Worm (Caenorhabditis elegans) whole organism, L4 larva: Measurements from ENCODE around the gene F08H9.3.
A peak's percentile ranks its signal among the peaks of the same experiment; 100 is the strongest.

Source experiments
- F26F4.8 ChIP-seq: fragments of 200-800 bp; sonication (Bioruptor generic); conservative IDR thresholded peaks from 2 replicates; pipeline ENCODE4 v1.3.6; 2022; ENCODE audit warnings: missing genetic modification characterization, missing compliant biosample characterization
- F37D6.2 ChIP-seq: sonication (generic microtip); optimal IDR thresholded peaks from 2 replicates; lab custom pipeline; 2016; ENCODE audit warnings: mild to moderate bottlenecking, missing genetic modification characterization, missing compliant biosample characterization
- T26A8.4 ChIP-seq: fragments of 200-800 bp; sonication (Bioruptor generic); IDR thresholded peaks from 2 replicates; pipeline ENCODE4 v1.3.6; 2022; ENCODE audit warnings: missing genetic modification characterization, missing compliant biosample characterization
- ZK337.2 ChIP-seq: fragments of 200-800 bp; sonication (Bioruptor generic); IDR thresholded peaks from 2 replicates; pipeline ENCODE4 v1.3.6; 2022; ENCODE audit warnings: missing genetic modification reagents, missing genetic modification characterization, missing compliant biosample characterization
- aha-1 ChIP-seq: fragments of 150-350 bp; peaks from one replicate; lab custom pipeline; 2014; ENCODE audit warnings: missing biosample characterization, missing genetic modification characterization
- ceh-28 ChIP-seq: fragments of 150-350 bp; optimal IDR thresholded peaks from 2 replicates; lab custom pipeline; 2014; ENCODE audit warnings: missing biosample characterization, missing genetic modification reagents, missing genetic modification characterization
- ceh-44 ChIP-seq: fragments of 200-800 bp; sonication (Bioruptor generic); IDR thresholded peaks from 2 replicates; pipeline ENCODE4 v1.3.6; 2022; ENCODE audit warnings: missing genetic modification reagents, missing genetic modification characterization, missing compliant biosample characterization
- ceh-62 ChIP-seq: sonication (generic microtip); optimal IDR thresholded peaks from 2 replicates; lab custom pipeline; 2017; ENCODE audit warnings: missing biosample characterization, missing genetic modification characterization
- cey-2 ChIP-seq: sonication (generic microtip); optimal IDR thresholded peaks from 3 replicates; lab custom pipeline; 2017; ENCODE audit warnings: missing genetic modification characterization, mild to moderate bottlenecking, missing compliant biosample characterization, antibody characterized with exemption, borderline replicate concordance; ENCODE audit not compliant: insufficient read depth
- dmd-6 ChIP-seq: fragments of 200-800 bp; sonication (Bioruptor generic); IDR thresholded peaks from 2 replicates; pipeline ENCODE4 v1.3.6; 2022; ENCODE audit warnings: missing genetic modification reagents, missing genetic modification characterization, missing compliant biosample characterization
- dmd-9 ChIP-seq: fragments of 200-800 bp; sonication (Bioruptor generic); IDR thresholded peaks from 2 replicates; pipeline ENCODE4 v1.3.6; 2022; ENCODE audit warnings: missing genetic modification reagents, missing genetic modification characterization, missing compliant biosample characterization
- dpl-1 ChIP-seq: fragments of 150-350 bp; optimal IDR thresholded peaks from 2 replicates; lab custom pipeline; 2014; ENCODE audit warnings: missing biosample characterization, missing genetic modification reagents, missing genetic modification characterization
- duxl-1 ChIP-seq: sonication (generic microtip); optimal IDR thresholded peaks from 2 replicates; lab custom pipeline; 2016; ENCODE audit warnings: mild to moderate bottlenecking, missing genetic modification characterization, moderate library complexity, missing compliant biosample characterization; ENCODE audit not compliant: poor library complexity
- hmg-1.1 ChIP-seq: fragments of 200-800 bp; sonication (Bioruptor generic); IDR thresholded peaks from 2 replicates; pipeline ENCODE4 v1.3.6; 2022; ENCODE audit warnings: missing genetic modification reagents, missing genetic modification characterization, missing compliant biosample characterization
- jun-1 ChIP-seq: fragments of 150-350 bp; optimal IDR thresholded peaks from 2 replicates; lab custom pipeline; 2014; ENCODE audit warnings: missing biosample characterization, missing genetic modification reagents, missing genetic modification characterization
- lin-38 ChIP-seq: fragments of 200-800 bp; sonication (Bioruptor generic); IDR thresholded peaks from 2 replicates; pipeline ENCODE4 v1.3.6; 2022; ENCODE audit warnings: missing genetic modification reagents, missing genetic modification characterization, missing compliant biosample characterization
- lir-3 ChIP-seq: sonication (generic microtip); optimal IDR thresholded peaks from 2 replicates; lab custom pipeline; 2016; ENCODE audit warnings: mild to moderate bottlenecking, missing genetic modification characterization, missing compliant biosample characterization
- mdt-29 ChIP-seq: fragments of 200-800 bp; sonication (Bioruptor generic); IDR thresholded peaks from 2 replicates; pipeline ENCODE4 v1.3.6; 2022; ENCODE audit warnings: missing genetic modification reagents, missing genetic modification characterization, missing compliant biosample characterization
- mep-1 ChIP-seq: fragments of 150-350 bp; sonication (generic microtip); optimal IDR thresholded peaks from 3 replicates; lab custom pipeline; 2014; ENCODE audit warnings: missing biosample characterization, missing genetic modification characterization
- mes-2 ChIP-seq: sonication (generic microtip); optimal IDR thresholded peaks from 2 replicates; lab custom pipeline; 2016; ENCODE audit warnings: missing genotype, mild to moderate bottlenecking, missing genetic modification characterization, missing compliant biosample characterization; ENCODE audit not compliant: poor library complexity, severe bottlenecking
- nhr-10 ChIP-seq: fragments of 150-350 bp; optimal IDR thresholded peaks from 2 replicates; lab custom pipeline; 2014; ENCODE audit warnings: missing biosample characterization, missing genetic modification characterization
- nhr-102 ChIP-seq: sonication (generic microtip); optimal IDR thresholded peaks from 2 replicates; lab custom pipeline; 2016; ENCODE audit warnings: mild to moderate bottlenecking, missing genetic modification characterization, moderate library complexity, missing compliant biosample characterization
- nhr-25 ChIP-seq: sonication (generic microtip); optimal IDR thresholded peaks from 2 replicates; lab custom pipeline; 2017; ENCODE audit warnings: missing genetic modification characterization, mild to moderate bottlenecking, missing compliant biosample characterization, antibody characterized with exemption, moderate library complexity, borderline replicate concordance; ENCODE audit not compliant: insufficient read depth
- nhr-28 ChIP-seq: fragments of 150-350 bp; optimal IDR thresholded peaks from 2 replicates; lab custom pipeline; 2014; ENCODE audit warnings: missing biosample characterization, missing genetic modification characterization
- nhr-48 ChIP-seq: sonication (generic microtip); optimal IDR thresholded peaks from 2 replicates; lab custom pipeline; 2016; ENCODE audit warnings: mild to moderate bottlenecking, missing genetic modification characterization, missing compliant biosample characterization
- nhr-6 ChIP-seq: fragments of 150-350 bp; optimal IDR thresholded peaks from 2 replicates; lab custom pipeline; 2014; ENCODE audit warnings: missing biosample characterization, missing genetic modification characterization
- pha-4 ChIP-seq, 2 experiments: fragments of 150-350 bp in 1 of 2; fragments of 200-800 bp in 1 of 2; sonication (Bioruptor generic) in 1 of 2; IDR thresholded peaks in 1 of 2; optimal IDR thresholded peaks in 1 of 2; 2 replicates each; pipeline versions ENCODE4 v1.3.6 to Lab custom; 2014 to 2022; ENCODE audit warnings: missing genetic modification characterization in 2 of 2, missing genetic modification reagents in 2 of 2, missing biosample characterization in 1 of 2, missing compliant biosample characterization in 1 of 2
- pqm-1 ChIP-seq: sonication (generic microtip); optimal IDR thresholded peaks from 2 replicates; lab custom pipeline; 2017; ENCODE audit warnings: missing biosample characterization, missing genetic modification characterization
- set-16 ChIP-seq: fragments of 200-800 bp; sonication (Bioruptor generic); IDR thresholded peaks from 2 replicates; pipeline ENCODE4 v1.3.6; 2022; ENCODE audit warnings: missing genetic modification reagents, missing genetic modification characterization, missing compliant biosample characterization
- skn-1 ChIP-seq: fragments of 150-350 bp; optimal IDR thresholded peaks from 2 replicates; lab custom pipeline; 2014; ENCODE audit warnings: missing biosample characterization, missing genetic modification characterization
- spr-3 ChIP-seq: fragments of 200-800 bp; sonication (Bioruptor generic); optimal IDR thresholded peaks from 2 replicates; lab custom pipeline; 2018; ENCODE audit warnings: mild to moderate bottlenecking, missing genetic modification characterization, missing compliant biosample characterization
- unc-62 ChIP-seq, 3 experiments: fragments of 150-350 bp in 1 of 3; sonication (generic microtip); optimal IDR thresholded peaks in 2 of 3; peaks in 1 of 3; 1 replicate in 1 of 3; 2 replicates in 2 of 3; lab custom pipeline; 2014 to 2017; ENCODE audit warnings: missing biosample characterization in 3 of 3, missing genetic modification characterization in 3 of 3, missing genetic modification reagents in 3 of 3, missing genotype in 1 of 3
- vab-7 ChIP-seq: fragments of 200-800 bp; sonication (Bioruptor generic); IDR thresholded peaks from 2 replicates; pipeline ENCODE4 v1.3.6; 2022; ENCODE audit warnings: missing genetic modification reagents, missing genetic modification characterization, missing compliant biosample characterization
- zfp-2 ChIP-seq: sonication (generic microtip); optimal IDR thresholded peaks from 2 replicates; lab custom pipeline; 2016; ENCODE audit warnings: mild to moderate bottlenecking, missing genetic modification characterization, missing compliant biosample characterization
- ztf-11 ChIP-seq: fragments of 150-350 bp; optimal IDR thresholded peaks from 2 replicates; lab custom pipeline; 2014; ENCODE audit warnings: missing biosample characterization, missing genetic modification characterization
- ztf-7 ChIP-seq: fragments of 150-350 bp; optimal IDR thresholded peaks from 2 replicates; lab custom pipeline; 2014; ENCODE audit warnings: missing biosample characterization, missing genetic modification characterization

Gene F08H9.3

DNA sequence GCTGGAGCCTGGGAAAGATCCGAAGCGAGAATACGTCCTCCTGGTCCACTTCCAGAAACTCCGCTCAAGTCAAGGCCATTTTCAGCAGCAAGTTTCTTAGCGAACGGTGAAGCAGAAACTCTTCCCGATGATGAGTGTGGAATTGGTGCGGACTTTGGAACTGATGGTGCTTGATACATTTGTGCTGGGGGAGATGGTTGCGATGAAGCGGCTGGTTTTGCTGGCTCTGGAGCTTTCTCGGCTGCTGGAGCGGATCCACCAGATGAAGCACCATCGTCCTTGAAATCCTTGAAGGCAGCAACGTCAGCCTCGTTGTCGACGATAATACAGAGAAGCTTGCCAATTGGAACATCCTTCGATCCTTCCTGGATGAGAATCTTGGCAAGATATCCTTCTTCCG is 16.7 kb downstream of the F08H9.3 start:
- TF ChIP-seq set-16: peak; percentile 51
- no peak for TF ChIP-seq ceh-44 (GFP tag; lab: Robert Waterston, UW)
- no peak for TF ChIP-seq F37D6.2

DNA sequence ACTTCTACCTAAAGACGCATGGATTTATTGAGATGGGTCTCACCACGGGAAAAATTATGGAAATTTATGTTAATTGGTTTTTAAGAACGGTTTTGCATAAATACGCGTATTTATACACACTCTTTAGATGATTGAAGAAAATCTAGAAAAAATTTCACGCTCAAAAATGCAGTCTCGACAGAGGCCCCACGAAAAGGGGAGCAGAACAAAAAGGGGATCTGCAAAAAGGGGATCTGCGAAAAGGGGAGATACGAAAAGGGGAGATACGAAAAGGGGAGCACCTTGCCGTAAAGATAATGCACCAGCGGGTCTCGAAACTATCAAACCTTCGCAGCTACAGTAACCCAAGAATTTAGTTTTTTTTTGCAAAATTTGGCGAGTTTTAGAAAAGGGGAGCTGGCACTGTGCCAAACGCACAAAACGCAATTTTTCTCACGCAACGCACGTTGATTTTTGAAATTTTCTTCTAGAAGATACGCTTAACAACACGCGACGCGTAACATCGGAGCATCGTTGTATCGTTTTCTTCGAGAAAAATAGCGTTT is 19.6 kb downstream of the F08H9.3 start:
- peak; percentile 53 for TF ChIP-seq mes-2 (tag; lab: Kevin White, UChicago)

DNA sequence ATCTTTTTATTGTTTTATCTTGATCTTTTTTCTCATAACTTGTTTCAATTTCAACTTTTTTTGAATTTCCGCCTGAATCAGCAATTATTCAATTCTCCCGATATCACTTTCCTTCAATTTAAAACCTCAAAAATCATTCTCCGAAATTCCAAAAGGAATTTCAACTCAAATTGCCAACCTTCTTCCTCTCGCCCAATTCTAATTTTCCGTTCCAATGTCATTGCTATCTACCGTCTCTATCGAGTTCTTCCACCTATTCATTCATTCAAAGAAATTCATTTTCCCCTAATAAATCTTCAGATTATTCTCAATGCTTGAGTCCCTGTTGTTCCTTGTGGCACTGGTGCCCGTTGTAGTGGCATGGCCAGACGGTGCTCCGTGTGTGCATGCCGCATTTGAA is 22.3 kb downstream of the F08H9.3 start, which contains the start of gene F23B12.4:
Gene F23B12.4, plus strand, starts transcription at position 301 of the 400 bp plus-strand sequence.
- TF ChIP-seq pqm-1 (tag; lab: Kevin White, UChicago): no peak
- no peak for TF ChIP-seq T26A8.4 (GFP tag; lab: Robert Waterston, UW)
- no peak for TF ChIP-seq ZK337.2
- TF ChIP-seq ceh-28 (tag; lab: Kevin White, UChicago): no peak
- no peak for TF ChIP-seq ceh-62
- TF ChIP-seq hmg-1.1 (GFP tag; lab: Robert Waterston, UW): no peak
- TF ChIP-seq unc-62 (GFP tag; optimal IDR thresholded peaks at IDR 0.05 in 1 of 2; lab: Kevin White, UChicago): no peak
- no peak for TF ChIP-seq unc-62 (tag; optimal IDR thresholded peaks at IDR 0.05; lab: Kevin White, UChicago)

DNA sequence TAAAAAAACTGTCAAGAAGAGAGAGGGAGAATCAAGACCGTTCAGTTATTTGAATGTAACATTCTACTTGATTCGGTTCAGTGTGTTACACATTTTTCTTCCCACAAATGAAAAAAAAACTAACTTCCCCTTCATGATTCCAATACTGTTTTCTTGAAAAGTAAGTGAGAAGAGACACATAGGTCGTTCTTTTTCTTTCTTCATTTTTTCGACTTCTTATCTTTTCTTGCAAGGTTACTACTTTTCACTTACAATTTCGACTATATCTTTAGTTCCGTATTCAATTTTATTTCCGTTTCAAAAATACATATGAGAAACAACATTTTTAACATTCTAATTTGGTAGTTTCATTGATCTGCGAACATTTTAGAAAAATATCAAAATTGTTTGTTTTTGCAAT is 23.9 kb downstream of the F08H9.3 start:
- TF ChIP-seq aha-1 (tag; lab: Kevin White, UChicago): peak; percentile 55
- TF ChIP-seq nhr-28 (tag; lab: Kevin White, UChicago): no peak
- no peak for TF ChIP-seq pha-4 (GFP tag; IDR thresholded peaks at IDR 0.05; lab: Robert Waterston, UW)
- no peak for TF ChIP-seq pha-4 (tag; optimal IDR thresholded peaks at IDR 0.05; lab: Kevin White, UChicago)
- peak in 1 of 2 experiments; percentile 97 for TF ChIP-seq unc-62 (GFP tag; optimal IDR thresholded peaks at IDR 0.05 in 1 of 2; lab: Kevin White, UChicago)
- TF ChIP-seq unc-62 (tag; optimal IDR thresholded peaks at IDR 0.05; lab: Kevin White, UChicago): no peak
- no peak for TF ChIP-seq dpl-1
- TF ChIP-seq lin-38 (GFP tag; lab: Robert Waterston, UW): no peak
- TF ChIP-seq zfp-2 (tag; lab: Kevin White, UChicago): no peak
- no peak for TF ChIP-seq mep-1 (tag; lab: Kevin White, UChicago)
- no peak for TF ChIP-seq dmd-6 (GFP tag; lab: Robert Waterston, UW)
- TF ChIP-seq lir-3 (tag; lab: Kevin White, UChicago): no peak
- no peak for TF ChIP-seq skn-1 (tag; lab: Kevin White, UChicago)

DNA sequence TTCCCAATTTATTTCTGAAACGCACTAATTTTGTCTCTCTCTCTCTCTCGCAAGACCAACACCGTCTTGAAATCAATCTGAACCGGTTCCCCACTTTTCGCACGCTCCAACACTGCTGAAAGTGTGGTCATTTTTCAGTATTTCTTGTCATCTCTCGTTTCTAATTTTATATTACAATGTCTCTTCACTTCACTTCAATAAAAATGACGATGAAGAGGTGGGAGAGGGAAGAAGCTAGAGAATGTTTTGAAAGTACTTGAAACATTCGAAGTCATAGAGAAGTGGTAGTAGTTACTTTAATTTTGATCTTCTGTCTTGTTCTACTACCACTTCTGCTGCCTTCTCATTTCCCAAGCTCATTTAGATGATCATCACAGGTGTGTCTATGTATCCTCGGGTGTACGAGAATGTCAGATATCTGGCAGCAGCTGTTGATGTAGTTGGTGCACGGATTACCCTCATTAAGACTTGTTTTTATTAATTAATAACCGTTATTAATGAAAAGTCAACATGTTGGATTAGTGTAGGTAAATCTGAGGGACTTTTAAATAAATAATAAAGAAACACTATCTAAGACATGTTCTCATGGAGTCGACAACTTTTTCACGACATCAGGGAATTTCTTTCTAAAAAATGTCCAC is 24.9 kb downstream of the F08H9.3 start:
- TF ChIP-seq mes-2 (tag; lab: Kevin White, UChicago): no peak
- TF ChIP-seq dmd-9 (GFP tag; lab: Robert Waterston, UW): no peak
- TF ChIP-seq nhr-48 (tag; lab: Kevin White, UChicago): no peak
- peak; percentile 91 for TF ChIP-seq aha-1 (tag; lab: Kevin White, UChicago)
- no peak for TF ChIP-seq F26F4.8 (GFP tag; lab: Robert Waterston, UW)
- peak in 1 of 2 experiments; percentile 57 for TF ChIP-seq unc-62 (GFP tag; optimal IDR thresholded peaks at IDR 0.05 in 1 of 2; lab: Kevin White, UChicago)
- TF ChIP-seq unc-62 (tag; optimal IDR thresholded peaks at IDR 0.05; lab: Kevin White, UChicago): no peak

DNA sequence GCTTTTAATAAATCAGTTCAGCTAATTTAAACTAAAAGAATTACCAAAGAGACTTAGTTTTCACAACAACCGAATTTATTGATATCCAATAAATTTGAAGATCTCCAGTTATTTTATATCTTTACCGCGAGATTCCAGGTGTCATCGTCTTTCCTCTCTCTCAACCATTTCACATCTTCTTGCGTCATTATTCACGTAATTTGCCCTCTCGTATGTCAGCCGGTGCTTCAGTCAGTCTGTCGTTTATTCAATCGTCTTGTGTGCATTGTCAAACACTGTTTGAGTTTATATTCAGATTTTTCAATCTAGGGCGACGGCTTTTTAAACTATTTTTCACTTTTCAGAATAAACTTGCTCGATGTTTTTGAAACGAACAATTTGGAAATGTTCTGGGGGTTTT is 25.8 kb downstream of the F08H9.3 start:
- no peak for TF ChIP-seq mdt-29 (GFP tag; lab: Robert Waterston, UW)
- TF ChIP-seq aha-1 (tag; lab: Kevin White, UChicago): peak; percentile 11
- TF ChIP-seq, all 104 proteins: peak for 1

DNA sequence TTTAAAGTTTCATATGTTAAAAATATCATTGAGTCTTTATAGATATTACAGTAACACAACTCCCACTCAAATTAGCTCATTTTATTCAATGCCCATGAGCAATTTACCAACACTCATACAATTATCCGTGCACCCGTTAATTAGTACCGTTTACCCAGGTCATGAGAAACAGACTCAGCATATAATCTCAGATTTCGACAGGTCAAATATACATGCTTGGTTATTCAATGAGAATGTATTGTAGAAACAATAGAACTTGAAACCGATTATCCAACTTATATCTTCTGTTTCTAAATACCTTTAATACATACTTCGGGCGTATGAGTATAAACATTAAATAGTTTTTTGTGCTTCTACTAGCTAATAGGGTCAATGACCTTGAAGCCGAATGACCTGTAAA is 26.9 kb downstream of the F08H9.3 start:
- no peak for TF ChIP-seq ztf-7 (tag; lab: Kevin White, UChicago)
- no peak for TF ChIP-seq vab-7 (GFP tag; lab: Robert Waterston, UW)
- TF ChIP-seq pha-4 (GFP tag; IDR thresholded peaks at IDR 0.05; lab: Robert Waterston, UW): no peak
- no peak for TF ChIP-seq pha-4 (tag; optimal IDR thresholded peaks at IDR 0.05; lab: Kevin White, UChicago)
- no peak for TF ChIP-seq pqm-1 (tag; lab: Kevin White, UChicago)
- TF ChIP-seq nhr-25: no peak
- TF ChIP-seq jun-1 (tag; lab: Kevin White, UChicago): no peak
- TF ChIP-seq skn-1 (tag; lab: Kevin White, UChicago): no peak
- no peak for TF ChIP-seq nhr-10 (tag; lab: Kevin White, UChicago)
- no peak for TF ChIP-seq ztf-11
- TF ChIP-seq nhr-6: no peak
- TF ChIP-seq spr-3 (GFP tag; lab: Kevin White, UChicago): no peak
- no peak for TF ChIP-seq dmd-9 (GFP tag; lab: Robert Waterston, UW)
- no peak for TF ChIP-seq duxl-1 (tag; lab: Kevin White, UChicago)
- TF ChIP-seq cey-2 (tag; lab: Kevin White, UChicago): no peak
- no peak for TF ChIP-seq nhr-102
